Worm (Caenorhabditis elegans): ENCODE measurements around the gene ref-1.

DNA sequence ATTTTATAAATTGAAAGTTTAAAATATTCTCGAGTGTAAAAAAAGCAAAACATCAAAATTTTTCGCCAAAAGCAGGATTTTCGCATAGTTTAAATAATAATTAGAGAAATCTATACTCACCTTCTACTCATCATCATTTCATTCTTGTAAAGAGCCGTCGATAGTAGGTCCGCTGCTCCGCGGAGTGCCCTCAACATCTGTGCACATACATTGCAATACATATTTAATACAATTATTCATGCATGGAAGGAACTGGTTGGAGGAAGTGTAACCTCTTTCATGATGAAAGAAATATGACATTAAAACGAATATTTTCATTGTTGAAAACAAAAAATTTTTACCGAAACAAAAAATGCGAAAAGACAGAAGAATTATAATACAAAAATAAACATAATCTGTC is 24.0 kb downstream of the ref-1 start, which contains the start of gene mrps-14:
- TF ChIP-seq ztf-4 (tag; optimal IDR thresholded peaks at IDR 0.05) (no peak), ama-1 (optimal IDR thresholded peaks at IDR 0.05) (no peak), ces-1 (GFP tag; optimal IDR thresholded peaks at IDR 0.05) (no peak)
